Fruit fly (Drosophila melanogaster): Measurements from ENCODE around the gene Tbcd.

DNA sequence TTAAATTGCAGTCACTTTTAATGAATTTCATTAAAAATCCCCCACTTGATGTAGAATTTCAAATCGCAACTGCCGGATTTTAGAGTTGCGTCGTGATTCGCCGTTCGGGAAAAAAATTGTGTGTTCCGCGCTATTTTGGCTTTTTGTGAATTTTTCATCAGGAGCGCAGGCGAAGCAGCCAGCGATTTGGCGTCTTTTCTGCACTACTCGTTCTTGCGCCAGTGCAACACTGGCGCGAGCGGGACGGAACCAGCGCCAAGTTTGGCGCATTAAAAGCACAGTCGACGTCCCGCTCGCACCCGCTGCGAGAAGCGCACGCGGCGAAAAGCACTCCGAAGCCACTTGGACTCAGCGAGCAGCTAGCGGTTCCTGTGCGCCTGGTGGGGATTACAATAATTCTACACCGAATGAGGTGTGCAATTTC lies 46.1 kb downstream of the Tbcd start:
- no peak for TF ChIP-seq Myc (optimal IDR thresholded peaks at IDR 0.05)
- TF ChIP-seq psq (optimal IDR thresholded peaks at IDR 0.05): no peak
- no peak for TF ChIP-seq Sin3A (optimal IDR thresholded peaks at IDR 0.05)
- TF ChIP-seq ttk (optimal IDR thresholded peaks at IDR 0.05): no peak
- no peak for TF ChIP-seq insv (optimal IDR thresholded peaks at IDR 0.05)
- no peak for TF ChIP-seq h (optimal IDR thresholded peaks at IDR 0.05)

All from Kc167 (cell line).